Worm (Caenorhabditis elegans): ENCODE data around the gene str-131.

ce11 chrV:8130812-8131211 is 49.3 kb upstream of the str-131 start:
- TF ChIP-seq flt-1 (GFP tag; IDR thresholded peaks at IDR 0.05) (no peak), med-1 (GFP tag; optimal IDR thresholded peaks at IDR 0.05; ENCODE audit: insufficient read depth) (no peak), ref-1 (GFP tag; conservative IDR thresholded peaks at IDR 0.05) (no peak)
